Worm (Caenorhabditis elegans): ENCODE data around the gene K07F5.7.

- TF ChIP-seq mab-5 (tag; optimal IDR thresholded peaks at IDR 0.05) (no peak), ztf-4 (tag; optimal IDR thresholded peaks at IDR 0.05) (peak; percentile 18), nhr-25 (tag; optimal IDR thresholded peaks at IDR 0.05) (peak; percentile 97), skn-1 (tag; optimal IDR thresholded peaks at IDR 0.05) (no peak), elt-1 (tag; optimal IDR thresholded peaks at IDR 0.05) (no peak), nhr-237 (tag; optimal IDR thresholded peaks at IDR 0.05) (no peak), nhr-77 (tag; optimal IDR thresholded peaks at IDR 0.05) (no peak), aly-2 (tag; optimal IDR thresholded peaks at IDR 0.05) (no peak), nhr-12 (tag; optimal IDR thresholded peaks at IDR 0.05) (no peak)
Measured at ce11 chrIV:9867915-9868314, 19.9 kb upstream of the K07F5.7 start.
